Worm (Caenorhabditis elegans): ENCODE measurements around the gene algn-14.

The algn-14 gene

ce11 chrIV:3751001-3751400 is 52.2 kb downstream of the algn-14 start, which contains the start of gene ugt-45:
Gene ugt-45 (minus strand): TSS chrIV:3751101.
- TF ChIP-seq rnt-1 (tag; optimal IDR thresholded peaks at IDR 0.05): no peak
- TF ChIP-seq che-1 (tag; optimal IDR thresholded peaks at IDR 0.05): no peak
- TF ChIP-seq elt-2 (tag; optimal IDR thresholded peaks at IDR 0.05): no peak
- no peak for TF ChIP-seq ceh-34 (tag; optimal IDR thresholded peaks at IDR 0.05)
- no peak for TF ChIP-seq dmd-4 (tag; optimal IDR thresholded peaks at IDR 0.05; ENCODE audit: borderline replicate concordance)
- no peak for TF ChIP-seq zip-5 (tag; optimal IDR thresholded peaks at IDR 0.05)
- TF ChIP-seq ceh-2 (tag; optimal IDR thresholded peaks at IDR 0.05): no peak
- TF ChIP-seq sox-2 (GFP tag; IDR thresholded peaks at IDR 0.05): no peak
- TF ChIP-seq ahr-1 (tag; optimal IDR thresholded peaks at IDR 0.05): no peak
- TF ChIP-seq lin-11 (tag; optimal IDR thresholded peaks at IDR 0.05): no peak
- TF ChIP-seq elt-4 (tag; optimal IDR thresholded peaks at IDR 0.05): no peak
- TF ChIP-seq ceh-19 (GFP tag; optimal IDR thresholded peaks at IDR 0.05): no peak
- TF ChIP-seq eyg-1 (tag; optimal IDR thresholded peaks at IDR 0.05): no peak
- no peak for TF ChIP-seq ttx-3 (tag; optimal IDR thresholded peaks at IDR 0.05)
- no peak for TF ChIP-seq hlh-15 (tag; optimal IDR thresholded peaks at IDR 0.05)
- TF ChIP-seq K02D7.2 (tag; optimal IDR thresholded peaks at IDR 0.05): no peak

Data from whole organism, late embryonic.